Worm (Caenorhabditis elegans): ENCODE results near the gene taf-12.

- TF ChIP-seq him-1 (tag; optimal IDR thresholded peaks at IDR 0.05) = no peak
- TF ChIP-seq W03F9.2 (tag; optimal IDR thresholded peaks at IDR 0.05) = no peak
These were observed 39.4 kb downstream of the taf-12 start for ce11 chrIII:11829585-11830195.
